Worm (Caenorhabditis elegans): ENCODE measurements around the gene exp-2.

The exp-2 gene

ce11 chrV:6128355-6128754 is 2.8 kb upstream of the exp-2 start:
- TF ChIP-seq nhr-25 (tag; optimal IDR thresholded peaks at IDR 0.05) (no peak), egl-27 (tag; optimal IDR thresholded peaks at IDR 0.05) (no peak), zag-1 (tag; optimal IDR thresholded peaks at IDR 0.05) (no peak), sem-4 (tag; optimal IDR thresholded peaks at IDR 0.05) (no peak), ceh-82 (tag; optimal IDR thresholded peaks at IDR 0.05) (no peak), sma-9 (GFP tag; optimal IDR thresholded peaks at IDR 0.05) (no peak), sma-9 (tag; optimal IDR thresholded peaks at IDR 0.05) (no peak)

ce11 chrV:6135428-6135827 is 4.2 kb downstream of the exp-2 start:
- TF ChIP-seq nhr-23 (tag; optimal IDR thresholded peaks at IDR 0.05) (no peak), sem-4 (tag; optimal IDR thresholded peaks at IDR 0.05) (no peak)

ce11 chrV:6138167-6138566 is 7.0 kb downstream of the exp-2 start:
- TF ChIP-seq nhr-237 (tag; optimal IDR thresholded peaks at IDR 0.05) (no peak), nhr-21 (tag; optimal IDR thresholded peaks at IDR 0.05) (no peak), zag-1 (tag; optimal IDR thresholded peaks at IDR 0.05) (no peak), skn-1 (tag; optimal IDR thresholded peaks at IDR 0.05) (no peak), ceh-16 (tag; optimal IDR thresholded peaks at IDR 0.05) (no peak), lin-39 (tag; optimal IDR thresholded peaks at IDR 0.05) (no peak)

Measured in whole organism, L2 larva.